Worm (Caenorhabditis elegans): Measurements from ENCODE around the gene suex-2.

suex-2 gene

DNA sequence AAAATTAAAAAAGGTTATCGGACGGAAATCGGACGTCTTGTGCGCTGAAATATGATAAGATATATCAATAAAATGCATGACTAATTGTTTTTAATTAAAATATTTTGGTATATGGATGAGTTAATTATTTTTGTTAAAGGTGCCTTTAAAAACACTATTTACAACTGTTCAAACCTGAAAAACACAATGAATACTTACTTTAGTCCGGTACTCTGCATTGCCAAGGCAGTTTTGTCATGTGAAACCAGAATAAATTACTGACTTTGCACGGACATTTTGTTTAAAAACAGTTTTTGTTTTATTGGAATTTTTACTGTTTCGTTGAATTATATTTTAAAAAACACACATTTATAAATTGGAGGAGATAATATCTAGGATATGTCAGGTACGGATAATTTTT is at the start of gene suex-2:
suex-2 (plus strand) TSS at position 301 of the 400 bp plus-strand sequence.
- TF ChIP-seq unc-62 (GFP tag; optimal IDR thresholded peaks at IDR 0.05) = no peak

- no peak for TF ChIP-seq unc-62 (GFP tag; optimal IDR thresholded peaks at IDR 0.05)
Measured at ce11 chrIV:8918790-8919189, 49.3 kb upstream of the suex-2 start, which contains the start of gene rap-1. rap-1 (minus strand) TSS chrIV:8918890.

DNA sequence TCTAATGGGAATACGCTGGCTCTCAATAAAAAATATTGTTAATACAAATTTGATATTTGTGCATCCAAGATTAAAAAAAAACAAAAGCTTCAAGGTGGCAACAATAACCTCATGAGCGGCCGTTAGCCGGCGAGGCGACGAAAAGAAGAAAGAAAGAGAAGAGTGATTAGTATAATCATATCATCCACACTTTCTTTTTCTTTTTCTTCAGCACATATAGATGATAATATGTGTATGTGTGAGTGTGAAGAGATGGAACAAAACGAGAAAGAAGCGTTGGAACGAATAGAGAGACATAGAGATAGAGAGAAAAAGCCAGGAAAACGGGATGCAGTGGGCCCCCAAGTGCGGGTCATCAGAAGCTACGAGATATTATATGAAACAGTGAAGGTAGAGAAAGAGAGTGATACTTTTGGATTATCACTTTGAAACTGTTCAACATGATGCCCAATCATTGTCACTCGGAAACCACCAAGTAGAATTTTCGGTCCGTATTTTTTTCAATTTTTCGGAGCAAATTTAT is 47.7 kb upstream of the suex-2 start:
- no peak for TF ChIP-seq unc-62 (GFP tag; optimal IDR thresholded peaks at IDR 0.05)

DNA sequence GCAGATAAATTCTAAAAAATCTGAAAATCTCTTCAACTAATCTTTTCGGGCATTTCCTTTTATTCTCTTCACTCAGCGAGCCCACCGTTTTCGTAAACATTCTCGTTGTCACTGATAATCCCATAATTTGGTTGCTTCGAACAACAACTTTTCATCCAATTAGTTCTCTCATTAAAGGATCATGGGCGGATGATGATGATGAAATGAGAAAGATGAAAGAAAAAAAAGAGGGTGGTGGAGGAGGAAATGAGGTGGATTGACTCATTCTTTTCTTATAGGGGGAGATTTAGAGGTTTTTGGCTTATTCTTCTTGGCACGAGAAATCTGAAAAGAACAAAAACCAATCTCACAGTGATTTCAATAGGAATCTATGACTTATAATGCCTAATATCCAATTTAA is 46.9 kb upstream of the suex-2 start:
- TF ChIP-seq unc-62 (GFP tag; optimal IDR thresholded peaks at IDR 0.05) = no peak

DNA sequence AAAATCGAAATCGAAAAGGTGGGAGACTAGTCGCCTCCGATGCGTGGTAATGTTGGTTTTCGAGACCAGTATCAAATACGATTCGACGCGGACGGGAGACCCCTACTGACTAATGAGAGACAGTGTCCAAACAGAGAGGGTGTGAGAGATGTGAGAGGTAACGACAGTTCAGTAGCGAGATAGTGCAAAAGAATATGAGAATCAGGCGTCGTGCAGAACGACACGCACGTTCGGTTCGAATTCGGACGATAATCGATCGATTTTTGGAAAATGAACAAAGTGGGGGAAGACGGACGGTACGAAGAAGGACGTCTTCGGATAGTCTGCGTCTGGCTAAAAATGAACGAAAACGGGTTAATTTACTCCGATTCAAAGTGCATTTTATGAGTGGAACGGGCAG is 46.1 kb upstream of the suex-2 start, which contains the start of gene D1046.16:
D1046.16 (plus strand) TSS at position 195 of the 400 bp plus-strand sequence.
- no peak for TF ChIP-seq unc-62 (GFP tag; optimal IDR thresholded peaks at IDR 0.05)

DNA sequence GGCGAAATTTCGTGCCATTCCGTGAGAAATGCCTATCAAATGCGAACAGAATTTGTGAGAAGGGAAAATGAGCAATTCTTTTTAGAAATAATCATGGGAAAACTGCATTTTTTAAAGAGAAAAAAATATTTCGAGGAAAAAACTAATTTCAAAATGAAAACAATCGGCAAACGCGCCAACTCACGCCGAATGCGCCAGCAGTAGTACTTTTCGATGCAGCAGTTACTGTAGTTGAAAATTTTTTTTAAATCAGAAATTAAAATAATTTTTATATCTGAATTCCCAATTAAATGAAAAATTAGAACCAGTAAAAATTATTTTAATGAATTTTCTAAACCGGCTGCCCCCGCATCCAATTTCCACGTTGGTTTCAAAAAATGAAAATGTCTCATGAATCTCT is 44.7 kb upstream of the suex-2 start:
- no peak for TF ChIP-seq unc-62 (GFP tag; optimal IDR thresholded peaks at IDR 0.05)

DNA sequence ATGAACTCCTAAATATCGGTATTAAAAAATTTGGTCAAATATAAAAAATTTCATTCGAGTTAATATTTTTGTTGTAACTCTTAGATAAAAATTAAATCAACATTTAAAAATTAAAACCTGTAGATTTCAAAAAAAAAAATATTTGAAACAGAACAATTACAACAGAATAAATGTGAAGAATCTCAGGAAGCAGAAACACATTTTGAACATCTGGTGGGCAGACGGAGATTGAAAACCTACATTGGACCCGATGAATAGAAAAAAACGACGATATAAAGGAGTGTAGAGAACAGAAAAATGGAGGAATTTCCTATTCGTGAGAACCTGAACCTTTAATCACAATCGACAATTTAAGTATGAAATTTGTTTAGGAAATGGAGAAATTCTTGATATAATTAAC is 44.0 kb upstream of the suex-2 start:
- TF ChIP-seq unc-62 (GFP tag; optimal IDR thresholded peaks at IDR 0.05) = no peak

DNA sequence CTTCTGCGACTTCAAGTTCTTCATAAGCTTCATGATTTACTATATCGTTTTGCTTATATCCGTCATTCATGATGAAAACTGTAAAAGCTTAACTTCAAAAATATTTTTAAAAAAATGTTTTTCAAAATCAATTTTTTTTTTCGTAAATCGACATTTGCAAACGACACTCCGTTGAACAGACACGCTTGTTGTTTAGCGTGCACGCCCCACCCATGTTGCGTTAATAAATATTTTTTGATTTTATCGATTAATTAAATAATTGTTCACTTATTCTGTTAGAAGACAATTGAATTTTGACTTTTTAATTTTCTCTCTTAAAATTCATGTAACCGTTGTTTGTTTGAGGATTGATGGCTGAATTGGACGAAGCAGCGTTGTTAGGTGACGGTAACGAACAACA is 42.1 kb upstream of the suex-2 start, which contains the start of the genes D1046.2 and cfim-2:
D1046.2 (minus strand) TSS at position 78 of the 400 bp plus-strand sequence.
cfim-2 (plus strand) TSS at position 335 of the 400 bp plus-strand sequence.
- no peak for TF ChIP-seq unc-62 (GFP tag; optimal IDR thresholded peaks at IDR 0.05)

- no peak for TF ChIP-seq unc-62 (GFP tag; optimal IDR thresholded peaks at IDR 0.05)
Measured at ce11 chrIV:8926511-8926910, 41.6 kb upstream of the suex-2 start.

- no peak for TF ChIP-seq unc-62 (GFP tag; optimal IDR thresholded peaks at IDR 0.05)
Measured at ce11 chrIV:8927093-8927492, 41.0 kb upstream of the suex-2 start.

DNA sequence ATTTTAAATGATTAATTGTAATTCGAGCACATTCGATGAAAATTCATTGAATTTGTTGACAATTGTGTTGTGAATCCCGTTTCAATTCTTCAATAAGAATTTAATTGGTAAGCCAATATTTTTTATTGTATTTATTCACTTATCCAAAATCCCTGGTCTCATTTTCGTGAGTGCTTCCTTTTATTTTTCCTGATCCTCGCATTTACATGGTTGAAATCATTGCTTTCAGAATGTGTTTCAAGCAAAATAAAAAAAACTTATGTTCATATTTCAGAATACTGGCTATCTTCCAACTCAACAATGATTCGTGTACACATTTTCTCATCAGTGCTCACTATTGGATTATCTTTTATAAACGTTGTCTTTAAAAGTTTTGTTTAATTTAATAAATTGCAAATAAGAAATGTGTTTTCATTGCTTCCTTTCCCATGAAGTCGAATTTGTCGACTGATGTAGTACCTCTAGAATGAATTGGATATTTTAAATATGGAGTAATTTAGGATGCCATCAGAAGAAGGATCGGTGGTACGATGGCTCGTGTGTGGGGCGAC is 38.1 kb upstream of the suex-2 start, which contains the start of the genes D1046.18 and slc-25A26:
D1046.18 (plus strand) TSS at position 301 of the 551 bp plus-strand sequence.
slc-25A26 (plus strand) TSS at position 501 of the 551 bp plus-strand sequence.
- TF ChIP-seq unc-62 (GFP tag; optimal IDR thresholded peaks at IDR 0.05) = no peak

DNA sequence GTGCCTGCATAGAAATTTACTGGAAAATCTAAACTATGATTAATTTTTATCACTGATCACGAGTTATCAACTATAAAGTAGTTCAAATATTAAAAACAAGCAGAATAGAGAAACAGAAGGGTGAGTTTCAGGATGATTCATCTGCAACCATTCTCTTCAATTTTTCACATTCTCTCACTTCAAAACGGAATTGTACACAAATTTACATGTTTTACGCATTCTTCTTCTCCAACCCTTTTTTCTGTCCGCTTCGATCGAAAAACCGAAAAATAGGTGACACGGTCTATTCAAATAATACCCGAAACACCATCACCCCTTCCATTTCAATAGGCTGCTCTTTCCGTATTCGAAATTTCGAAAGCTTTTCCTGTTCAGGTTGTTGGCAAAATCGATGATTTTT is 34.5 kb upstream of the suex-2 start, which contains the start of gene D1046.4:
D1046.4 (plus strand) TSS at position 301 of the 400 bp plus-strand sequence.
- no peak for TF ChIP-seq unc-62 (GFP tag; optimal IDR thresholded peaks at IDR 0.05)

DNA sequence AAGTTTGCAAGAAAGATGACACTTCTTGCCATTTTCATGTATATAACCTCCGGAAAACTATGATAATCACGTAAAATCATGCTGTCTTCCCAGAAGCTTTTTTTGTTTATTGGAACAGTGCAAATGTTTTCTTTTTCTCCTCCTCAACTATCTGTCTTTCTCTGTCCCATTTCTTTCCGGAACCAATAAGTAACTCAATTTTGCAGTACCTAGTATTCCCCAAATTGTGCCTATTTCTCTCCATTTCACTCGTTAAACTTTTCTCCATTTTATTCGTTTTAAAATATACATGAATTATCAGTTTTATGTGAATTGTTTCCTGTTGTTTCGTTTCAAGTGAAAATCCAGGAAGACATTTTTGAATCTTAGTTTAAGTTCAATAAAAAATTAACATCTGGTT is 24.7 kb upstream of the suex-2 start:
- TF ChIP-seq unc-62 (GFP tag; optimal IDR thresholded peaks at IDR 0.05) = no peak

ce11 chrIV:8947146-8947545 is 20.9 kb upstream of the suex-2 start:
- TF ChIP-seq unc-62 (GFP tag; optimal IDR thresholded peaks at IDR 0.05) = no peak

DNA sequence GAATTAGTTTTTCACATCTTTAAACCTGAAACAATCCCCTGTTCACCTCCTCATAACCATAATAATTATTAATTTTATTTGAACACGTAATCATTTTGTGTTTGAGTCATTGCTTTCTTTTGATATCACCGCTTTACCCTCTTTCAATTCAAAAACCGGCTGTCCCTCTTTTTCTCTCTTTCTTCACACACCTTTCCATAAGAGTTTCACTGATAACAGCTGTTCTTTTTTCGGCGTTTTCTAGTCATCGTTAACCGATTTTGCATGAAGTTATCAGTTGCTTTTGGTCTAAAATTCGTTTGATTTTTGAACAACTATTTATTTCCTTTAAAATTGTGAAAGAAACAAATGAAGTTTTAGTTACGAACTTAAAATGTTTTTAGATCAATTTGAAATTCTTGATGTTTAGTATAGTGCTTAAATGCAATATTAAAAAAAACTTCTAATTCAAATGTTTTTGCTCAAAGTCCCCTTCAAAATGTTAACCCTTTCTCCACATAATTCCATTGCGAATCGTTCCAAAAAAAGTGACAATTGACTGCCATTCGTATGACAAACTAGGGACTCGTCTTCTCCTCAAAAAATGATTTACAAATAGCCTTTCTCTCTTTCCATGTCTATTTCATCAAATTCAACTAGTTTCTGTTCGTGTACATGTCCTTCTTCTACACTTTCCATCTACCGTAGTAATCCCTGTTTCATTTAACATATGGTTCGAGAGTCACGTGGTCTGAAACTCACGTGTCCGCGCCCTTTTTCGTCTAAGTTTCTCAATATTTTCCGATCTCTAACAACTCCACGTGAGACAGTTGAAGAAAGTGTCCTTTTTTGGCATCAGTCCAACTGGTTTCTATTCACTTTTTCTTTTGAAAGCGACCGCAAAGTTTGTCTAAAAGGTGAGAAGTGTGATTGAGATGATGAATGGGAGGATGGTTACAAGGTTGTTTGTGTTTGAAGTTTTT is 18.7 kb upstream of the suex-2 start:
- TF ChIP-seq unc-62 (GFP tag; optimal IDR thresholded peaks at IDR 0.05) = no peak

ce11 chrIV:8951953-8952567 is 16.0 kb upstream of the suex-2 start:
- TF ChIP-seq unc-62 (GFP tag; optimal IDR thresholded peaks at IDR 0.05) = no peak
